Fruit fly (Drosophila melanogaster) whole organism, embryonic: Measurements from ENCODE around the gene CG8206.

Experiments
- Ada2b ChIP-seq: fragments of 200-800 bp; sonication (Bioruptor generic); IDR thresholded peaks from 2 replicates; pipeline ENCODE4 v1.3.6; 2022; ENCODE audit warnings: missing biosample characterization, missing genetic modification characterization
- Asciz ChIP-seq: fragments of 200-800 bp; sonication (Bioruptor generic); optimal IDR thresholded peaks from 2 replicates; lab custom pipeline; 2017; ENCODE audit warnings: missing biosample characterization, mild to moderate bottlenecking, missing genetic modification characterization, missing genetic modification reagents
- Atf3 ChIP-seq: fragments of 200-800 bp; sonication (Bioruptor generic); optimal IDR thresholded peaks from 3 replicates; lab custom pipeline; 2016; ENCODE audit warnings: missing biosample characterization, missing genetic modification characterization
- Atf6 ChIP-seq: fragments of 200-800 bp; sonication (Bioruptor generic); IDR thresholded peaks from 2 replicates; pipeline ENCODE4 v1.3.6; 2022; ENCODE audit warnings: missing biosample characterization, missing genetic modification characterization
- Awh ChIP-seq: fragments of 200-800 bp; sonication (Bioruptor generic); IDR thresholded peaks from 2 replicates; pipeline ENCODE4, ENCODE4 v1.3.6; 2022; ENCODE audit warnings: missing biosample characterization, missing genetic modification characterization
- CG10431 ChIP-seq: fragments of 200-800 bp; sonication (Bioruptor generic); optimal IDR thresholded peaks from 3 replicates; lab custom pipeline; 2018; ENCODE audit warnings: missing biosample characterization, mild to moderate bottlenecking, missing genetic modification characterization
- CG10543 ChIP-seq: fragments of 200-800 bp; sonication (Bioruptor generic); optimal IDR thresholded peaks from 3 replicates; lab custom pipeline; 2017; ENCODE audit warnings: missing biosample characterization, mild to moderate bottlenecking, missing genetic modification characterization, moderate library complexity
- CG15269 ChIP-seq: fragments of 200-800 bp; sonication (Bioruptor generic); optimal IDR thresholded peaks from 2 replicates; lab custom pipeline; 2018; ENCODE audit warnings: missing biosample characterization, mild to moderate bottlenecking, missing genetic modification characterization, moderate library complexity
- CG15696 ChIP-seq: fragments of 200-800 bp; sonication (Bioruptor generic); optimal IDR thresholded peaks from 2 replicates; lab custom pipeline; 2019; ENCODE audit warnings: missing biosample characterization, mild to moderate bottlenecking, missing genetic modification characterization, moderate library complexity
- CG18764 ChIP-seq: fragments of 200-800 bp; sonication (Bioruptor generic); optimal IDR thresholded peaks from 3 replicates; lab custom pipeline; 2016; ENCODE audit warnings: missing biosample characterization, missing genetic modification characterization
- CG31441 ChIP-seq: fragments of 200-800 bp; sonication (Bioruptor generic); IDR thresholded peaks from 2 replicates; pipeline ENCODE4 v1.3.6; 2022; ENCODE audit warnings: missing biosample characterization, missing genetic modification characterization
- CG3163 ChIP-seq: fragments of 200-800 bp; sonication (Bioruptor generic); optimal IDR thresholded peaks from 3 replicates; lab custom pipeline; 2016; ENCODE audit warnings: missing biosample characterization, missing genetic modification characterization
- CG33213 ChIP-seq: fragments of 200-800 bp; sonication (Bioruptor generic); optimal IDR thresholded peaks from 3 replicates; lab custom pipeline; 2016; ENCODE audit warnings: missing biosample characterization, missing genetic modification characterization
- CG3407 ChIP-seq: fragments of 200-800 bp; sonication (Bioruptor generic); optimal IDR thresholded peaks from 2 replicates; lab custom pipeline; 2018; ENCODE audit warnings: missing biosample characterization, mild to moderate bottlenecking, missing genetic modification characterization
- CG4424 ChIP-seq: fragments of 200-800 bp; sonication (Bioruptor generic); optimal IDR thresholded peaks from 3 replicates; lab custom pipeline; 2016; ENCODE audit warnings: missing biosample characterization, missing genetic modification characterization
- CG6689 ChIP-seq: fragments of 200-800 bp; sonication (Bioruptor generic); IDR thresholded peaks from 2 replicates; pipeline ENCODE4 v1.3.6; 2022; ENCODE audit warnings: missing biosample characterization, missing genetic modification characterization
- CG6765 ChIP-seq: fragments of 200-800 bp; sonication (Bioruptor generic); optimal IDR thresholded peaks from 3 replicates; lab custom pipeline; 2017; ENCODE audit warnings: missing biosample characterization, mild to moderate bottlenecking, missing genetic modification characterization
- CG7745 ChIP-seq: fragments of 200-800 bp; sonication (Bioruptor generic); optimal IDR thresholded peaks from 2 replicates; lab custom pipeline; 2018; ENCODE audit warnings: missing biosample characterization, mild to moderate bottlenecking, missing genetic modification characterization, moderate library complexity
- CG7987 ChIP-seq: fragments of 200-800 bp; sonication (Bioruptor generic); optimal IDR thresholded peaks from 2 replicates; lab custom pipeline; 2018; ENCODE audit warnings: missing biosample characterization, mild to moderate bottlenecking, missing genetic modification characterization, moderate library complexity
- CG8359 ChIP-seq: fragments of 200-800 bp; sonication (Bioruptor generic); optimal IDR thresholded peaks from 2 replicates; lab custom pipeline; 2017; ENCODE audit warnings: missing biosample characterization, mild to moderate bottlenecking, missing genetic modification characterization, borderline replicate concordance
- CG9817 ChIP-seq: fragments of 200-800 bp; sonication (Bioruptor generic); optimal IDR thresholded peaks from 2 replicates; lab custom pipeline; 2018; ENCODE audit warnings: missing biosample characterization, mild to moderate bottlenecking, missing genetic modification characterization, moderate library complexity
- CG9876 ChIP-seq: fragments of 200-800 bp; sonication (Bioruptor generic); optimal IDR thresholded peaks from 2 replicates; lab custom pipeline; 2016; ENCODE audit warnings: missing biosample characterization, missing genetic modification characterization
- CHES-1-like ChIP-seq: fragments of 200-800 bp; sonication (Bioruptor generic); optimal IDR thresholded peaks from 2 replicates; lab custom pipeline; 2016; ENCODE audit warnings: missing biosample characterization, missing genetic modification characterization
- Dip3 ChIP-seq: fragments of 200-800 bp; sonication (Bioruptor generic); optimal IDR thresholded peaks from 3 replicates; lab custom pipeline; 2016; ENCODE audit warnings: missing biosample characterization, missing genetic modification characterization
- Dref ChIP-seq: fragments of 200-800 bp; sonication (Bioruptor generic); IDR thresholded peaks from 2 replicates; pipeline ENCODE4 v1.3.6; 2022; ENCODE audit warnings: missing biosample characterization, missing genetic modification characterization
- Gsc ChIP-seq: fragments of 200-800 bp; sonication (Bioruptor generic); IDR thresholded peaks from 2 replicates; pipeline ENCODE4 v1.3.6; 2022; ENCODE audit warnings: missing biosample characterization, missing genetic modification characterization
- Ptx1 ChIP-seq: fragments of 200-800 bp; sonication (Bioruptor generic); IDR thresholded peaks from 2 replicates; pipeline ENCODE4 v1.3.6; 2022; ENCODE audit warnings: missing biosample characterization, missing genetic modification characterization
- Six4 ChIP-seq: fragments of 200-800 bp; sonication (Bioruptor generic); optimal IDR thresholded peaks from 2 replicates; lab custom pipeline; 2016; ENCODE audit warnings: missing biosample characterization, missing genetic modification characterization
- cg ChIP-seq: fragments of 200-800 bp; sonication (Bioruptor generic); optimal IDR thresholded peaks from 3 replicates; lab custom pipeline; 2019; ENCODE audit warnings: missing biosample characterization, mild to moderate bottlenecking, missing genetic modification characterization, moderate library complexity
- chinmo ChIP-seq: fragments of 200-800 bp; sonication (Bioruptor generic); IDR thresholded peaks from 4 replicates; pipeline ENCODE4 v1.3.6; 2022; ENCODE audit warnings: missing biosample characterization, missing genetic modification characterization; ENCODE audit not compliant: partially characterized antibody
- danr ChIP-seq: fragments of 200-800 bp; sonication (Bioruptor generic); IDR thresholded peaks from 2 replicates; pipeline ENCODE4 v1.3.6; 2022; ENCODE audit warnings: missing biosample characterization, missing genetic modification characterization
- dm ChIP-seq: fragments of 200-800 bp; sonication (Bioruptor generic); optimal IDR thresholded peaks from 3 replicates; lab custom pipeline; 2016; ENCODE audit warnings: missing biosample characterization, missing genetic modification characterization
- fd102C ChIP-seq: fragments of 200-800 bp; sonication (Bioruptor generic); optimal IDR thresholded peaks from 2 replicates; lab custom pipeline; 2018; ENCODE audit warnings: missing biosample characterization, mild to moderate bottlenecking, missing genetic modification characterization, moderate library complexity
- fd3F ChIP-seq: fragments of 200-800 bp; sonication (Bioruptor generic); optimal IDR thresholded peaks from 2 replicates; lab custom pipeline; 2018; ENCODE audit warnings: missing biosample characterization, mild to moderate bottlenecking, missing genetic modification characterization, moderate library complexity
- gsb-n ChIP-seq: fragments of 200-800 bp; sonication (Bioruptor generic); optimal IDR thresholded peaks from 3 replicates; lab custom pipeline; 2018; ENCODE audit warnings: missing biosample characterization, mild to moderate bottlenecking, missing genetic modification characterization
- h ChIP-seq: fragments of >200 bp; optimal IDR thresholded peaks from 2 replicates; lab custom pipeline; 2017
- hkb ChIP-seq, 2 experiments: fragments of 200-800 bp in 1 of 2; fragments of >200 bp in 1 of 2; sonication (Bioruptor generic) in 1 of 2; IDR thresholded peaks in 1 of 2; optimal IDR thresholded peaks in 1 of 2; 2 replicates each; pipeline versions ENCODE4 v1.3.6 to Lab custom; 2017 to 2022; ENCODE audit warnings: missing biosample characterization in 1 of 2, missing genetic modification characterization in 1 of 2
- jumu ChIP-seq: fragments of 200-800 bp; sonication (Bioruptor generic); optimal IDR thresholded peaks from 3 replicates; lab custom pipeline; 2016; ENCODE audit warnings: missing biosample characterization, missing genetic modification characterization
- lab ChIP-seq: fragments of 200-800 bp; sonication (Bioruptor generic); optimal IDR thresholded peaks from 3 replicates; lab custom pipeline; 2017; ENCODE audit warnings: missing biosample characterization, missing genetic modification characterization, mild to moderate bottlenecking, moderate library complexity, missing genetic modification reagents
- nau ChIP-seq: fragments of 200-800 bp; sonication (Bioruptor generic); optimal IDR thresholded peaks from 3 replicates; lab custom pipeline; 2017; ENCODE audit warnings: missing biosample characterization, mild to moderate bottlenecking, missing genetic modification characterization, missing genetic modification reagents
- onecut ChIP-seq: fragments of 200-800 bp; sonication (Bioruptor generic); IDR thresholded peaks from 2 replicates; pipeline ENCODE4 v1.3.6; 2022; ENCODE audit warnings: missing biosample characterization, missing genetic modification characterization
- org-1 ChIP-seq: fragments of 200-800 bp; sonication (Bioruptor generic); optimal IDR thresholded peaks from 2 replicates; lab custom pipeline; 2017; ENCODE audit warnings: missing biosample characterization, missing genetic modification characterization
- rib ChIP-seq: fragments of 200-800 bp; sonication (Bioruptor generic); IDR thresholded peaks from 2 replicates; pipeline ENCODE4 v1.3.6; 2022; ENCODE audit warnings: missing biosample characterization, missing genetic modification characterization
- sim ChIP-seq: fragments of 200-800 bp; sonication (Bioruptor generic); IDR thresholded peaks from 2 replicates; pipeline ENCODE4 v1.3.6; 2022; ENCODE audit warnings: missing biosample characterization, missing genetic modification characterization
- sima ChIP-seq: fragments of 200-800 bp; sonication (Bioruptor generic); optimal IDR thresholded peaks from 2 replicates; lab custom pipeline; 2016; ENCODE audit warnings: missing biosample characterization, missing genetic modification characterization
- sisA ChIP-seq: fragments of 200-800 bp; sonication (Bioruptor generic); IDR thresholded peaks from 2 replicates; pipeline ENCODE4 v1.3.6; 2022; ENCODE audit warnings: missing biosample characterization, missing genetic modification characterization
- slbo ChIP-seq: fragments of 200-800 bp; sonication (Bioruptor generic); IDR thresholded peaks from 2 replicates; pipeline ENCODE4 v1.3.6; 2022; ENCODE audit warnings: missing biosample characterization, missing genetic modification characterization
- sr ChIP-seq: fragments of 200-800 bp; sonication (Bioruptor generic); IDR thresholded peaks from 3 replicates; pipeline ENCODE4 v1.3.6; 2022; ENCODE audit warnings: missing biosample characterization, missing genetic modification characterization
- tup ChIP-seq: fragments of 200-800 bp; sonication (Bioruptor generic); optimal IDR thresholded peaks from 2 replicates; lab custom pipeline; 2016; ENCODE audit warnings: missing biosample characterization, mild to moderate bottlenecking, missing genetic modification characterization, moderate library complexity
- vfl ChIP-seq: fragments of 200-800 bp; sonication (Bioruptor generic); optimal IDR thresholded peaks from 2 replicates; lab custom pipeline; 2016; ENCODE audit warnings: missing biosample characterization, missing genetic modification characterization
- wor ChIP-seq: fragments of 200-800 bp; sonication (Bioruptor generic); IDR thresholded peaks from 2 replicates; pipeline ENCODE4 v1.3.6; 2022; ENCODE audit warnings: missing biosample characterization, missing genetic modification characterization
- z ChIP-seq: fragments of 200-800 bp; sonication (Bioruptor generic); IDR thresholded peaks from 3 replicates; pipeline ENCODE4 v1.3.6; 2022; ENCODE audit warnings: missing biosample characterization, missing genetic modification characterization

The CG8206 gene

dm6 chrX:15740288-15740726 lies 1.3 kb downstream of the CG8206 start (continued):
- TF ChIP-seq Awh (GFP tag; lab: Robert Waterston, UW) (peak; percentile 63), dm (GFP tag; lab: Kevin White, UChicago) (no peak), Ptx1 (GFP tag; lab: Robert Waterston, UW) (peak; percentile 75), vfl (GFP tag; lab: Kevin White, UChicago) (peak; percentile 60), fd102C (no peak), sisA (GFP tag; lab: Robert Waterston, UW) (peak; percentile 72), CG3163 (GFP tag; lab: Kevin White, UChicago) (no peak), rib (GFP tag; lab: Robert Waterston, UW) (peak; percentile 81), CG6689 (GFP tag; lab: Robert Waterston, UW) (peak; percentile 60), onecut (GFP tag; lab: Robert Waterston, UW) (peak; percentile 55; the same call in 1 of the 2 replicates), CG31441 (GFP tag; lab: Robert Waterston, UW) (peak; percentile 62; the same call in 1 of the 2 replicates), lab (GFP tag; lab: Kevin White, UChicago) (peak; percentile 90), z (GFP tag; lab: Robert Waterston, UW) (no peak), CG8359 (GFP tag; lab: Kevin White, UChicago) (no peak), Gsc (GFP tag; lab: Robert Waterston, UW) (0 out of 2 replicates have a peak, but pooled peaks have one; percentile 30), CG15696 (tag; lab: Kevin White, UChicago) (no peak), CG7987 (GFP tag; lab: Kevin White, UChicago) (peak; percentile 67), Dref (GFP tag; lab: Robert Waterston, UW) (no peak), Six4 (GFP tag; lab: Kevin White, UChicago) (peak; percentile 31), cg (GFP tag; lab: Kevin White, UChicago) (no peak), sim (GFP tag; lab: Robert Waterston, UW) (no peak), org-1 (peak; percentile 53), CG10543 (GFP tag; lab: Kevin White, UChicago) (peak; percentile 80), Atf3 (no peak), nau (GFP tag; lab: Kevin White, UChicago) (no peak), gsb-n (tag; lab: Kevin White, UChicago) (no peak), CG10431 (GFP tag; lab: Kevin White, UChicago) (no peak), CHES-1-like (GFP tag; lab: Kevin White, UChicago) (peak; percentile 50), danr (no peak), Atf6 (peak; percentile 89), CG4424 (GFP tag; lab: Kevin White, UChicago) (peak; percentile 19), Dip3 (GFP tag; lab: Kevin White, UChicago) (peak; percentile 57), CG9876 (GFP tag; lab: Kevin White, UChicago) (no peak), sima (GFP tag; lab: Kevin White, UChicago) (no peak), h (lab: Kevin White, UChicago) (no peak), CG7745 (no peak), chinmo (GFP tag; lab: Robert Waterston, UW) (no peak), CG15269 (tag; lab: Kevin White, UChicago) (peak; percentile 80), sr (no peak), CG6765 (GFP tag; lab: Kevin White, UChicago) (peak; percentile 68), CG9817 (tag; lab: Kevin White, UChicago) (peak; percentile 69), Ada2b (peak; percentile 75), fd3F (GFP tag; lab: Kevin White, UChicago) (peak; percentile 60), CG33213 (GFP tag; lab: Kevin White, UChicago) (peak; percentile 28), Asciz (GFP tag; lab: Kevin White, UChicago) (no peak), slbo (GFP tag; lab: Robert Waterston, UW) (peak; percentile 91), jumu (peak; percentile 44), CG3407 (no peak), tup (no peak), wor (no peak), hkb (optimal IDR thresholded peaks at IDR 0.05; lab: Kevin White, UChicago) (no peak), hkb (GFP tag; IDR thresholded peaks at IDR 0.05; lab: Robert Waterston, UW) (peak; percentile 82), CG18764 (GFP tag; lab: Kevin White, UChicago) (peak; percentile 45)
